Worm (Caenorhabditis elegans) whole organism, L4 larva: ENCODE measurements around the gene fbxb-48.

Experiments
- F44E2.7 ChIP-seq: fragments of 200-800 bp; sonication (Bioruptor generic); IDR thresholded peaks from 2 replicates; pipeline ENCODE4 v2.1.2; 2022; ENCODE audit warnings: missing genetic modification characterization, missing compliant biosample characterization
- daf-8 ChIP-seq: fragments of 200-800 bp; sonication (Bioruptor generic); IDR thresholded peaks from 2 replicates; pipeline ENCODE4 v1.3.6; 2022; ENCODE audit warnings: missing genetic modification characterization, missing compliant biosample characterization
- lin-13 ChIP-seq: fragments of 150-350 bp; optimal IDR thresholded peaks from 2 replicates; lab custom pipeline; 2014; ENCODE audit warnings: missing biosample characterization, missing genetic modification reagents, missing genetic modification characterization
- zag-1 ChIP-seq: fragments of 150-350 bp; optimal IDR thresholded peaks from 2 replicates; lab custom pipeline; 2014; ENCODE audit warnings: missing biosample characterization, missing genetic modification characterization

ce11 chrII:1703363-1703762 lies 15.7 kb downstream of the fbxb-48 start, which contains the start of gene fbxb-47:
- TF ChIP-seq F44E2.7 (GFP tag; lab: Robert Waterston, UW) (no peak), daf-8 (GFP tag; lab: Robert Waterston, UW) (no peak), zag-1 (no peak), lin-13 (GFP tag; lab: Kevin White, UChicago) (no peak)
